Worm (Caenorhabditis elegans): ENCODE measurements around the gene btb-17.

- TF ChIP-seq Y56A3A.18 (GFP tag; IDR thresholded peaks at IDR 0.05) (no peak), aptf-3 (GFP tag; IDR thresholded peaks at IDR 0.05) (no peak), F22D6.2 (tag; optimal IDR thresholded peaks at IDR 0.05) (no peak), snpc-3.4 (tag; optimal IDR thresholded peaks at IDR 0.05) (no peak), snpc-4 (GFP tag; optimal IDR thresholded peaks at IDR 0.05) (no peak), snpc-4 (tag; optimal IDR thresholded peaks at IDR 0.05) (no peak), ama-1 (optimal IDR thresholded peaks at IDR 0.05) (no peak), ama-1 (GFP tag; optimal IDR thresholded peaks at IDR 0.05) (no peak), mes-4 (tag; optimal IDR thresholded peaks at IDR 0.05) (no peak), snpc-1.1 (tag; optimal IDR thresholded peaks at IDR 0.05; ENCODE audit: insufficient read depth) (no peak), tbx-9 (tag; optimal IDR thresholded peaks at IDR 0.05; ENCODE audit: borderline replicate concordance) (no peak), lsl-1 (GFP tag; optimal IDR thresholded peaks at IDR 0.05) (no peak), egrh-3 (GFP tag; IDR thresholded peaks at IDR 0.05) (no peak), ceh-79 (tag; optimal IDR thresholded peaks at IDR 0.05) (no peak), ekl-4 (GFP tag; IDR thresholded peaks at IDR 0.05) (no peak)
These were observed 12.9 kb upstream of the btb-17 start, which contains the start of gene nep-13 for ce11 chrII:3282353-3282752.
